Fruit fly (Drosophila melanogaster): Measurements from ENCODE around the gene spir.

DNA sequence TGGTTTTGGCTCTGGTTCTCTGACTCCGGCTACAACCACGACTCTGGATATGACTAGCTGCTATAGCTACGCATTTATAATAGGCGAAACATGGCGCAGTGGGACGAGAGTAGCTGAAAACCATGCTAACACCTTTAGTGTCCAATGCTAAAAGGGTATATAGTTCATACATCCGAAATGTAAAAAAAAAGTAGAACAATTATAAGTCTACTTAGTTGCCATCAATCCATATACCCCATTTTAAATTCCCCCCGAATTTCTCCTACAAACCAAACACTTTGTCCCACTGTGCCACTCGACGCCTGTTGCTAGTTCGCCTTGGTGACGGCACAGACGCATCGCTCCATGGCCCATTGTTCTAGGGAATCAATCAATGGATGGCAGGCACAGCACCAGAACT lies 15.3 kb downstream of the spir start:
- no peak for TF ChIP-seq YL-1 (GFP tag; optimal IDR thresholded peaks at IDR 0.05)
- TF ChIP-seq CkIIα-i1 (GFP tag; IDR thresholded peaks at IDR 0.05): 0 out of 2 replicates have a peak, but pooled peaks have one; percentile 15
- TF ChIP-seq CG3838 (GFP tag; optimal IDR thresholded peaks at IDR 0.05): no peak

Data from whole organism, embryonic.